Fruit fly (Drosophila melanogaster) whole organism, embryonic: ENCODE results near the gene scu.
A peak's percentile ranks its signal among the peaks of the same experiment; 100 is the strongest.

Experiments
- Bdp1 ChIP-seq: fragments of 200-800 bp; sonication (Bioruptor generic); optimal IDR thresholded peaks from 3 replicates; lab custom pipeline; 2016; ENCODE audit warnings: missing biosample characterization, missing genetic modification characterization
- C15 ChIP-seq: fragments of 200-800 bp; sonication (Bioruptor generic); IDR thresholded peaks from 3 replicates; pipeline ENCODE4 v1.3.6; 2022; ENCODE audit warnings: missing biosample characterization, missing genetic modification characterization
- CG13123 ChIP-seq: fragments of 200-800 bp; sonication (Bioruptor generic); optimal IDR thresholded peaks from 2 replicates; lab custom pipeline; 2016; ENCODE audit warnings: missing biosample characterization, missing genetic modification characterization
- CG15073 ChIP-seq: fragments of 200-800 bp; sonication (Bioruptor generic); optimal IDR thresholded peaks from 2 replicates; lab custom pipeline; 2016; ENCODE audit warnings: missing biosample characterization, missing genetic modification characterization
- CG1602 ChIP-seq: fragments of 200-800 bp; sonication (Bioruptor generic); optimal IDR thresholded peaks from 3 replicates; lab custom pipeline; 2016; ENCODE audit warnings: missing biosample characterization, missing genetic modification characterization
- CG1603 ChIP-seq: fragments of 200-800 bp; sonication (Bioruptor generic); optimal IDR thresholded peaks from 2 replicates; lab custom pipeline; 2019; ENCODE audit warnings: missing biosample characterization, mild to moderate bottlenecking, missing genetic modification characterization, moderate library complexity
- CG17802 ChIP-seq: fragments of 200-800 bp; sonication (Bioruptor generic); optimal IDR thresholded peaks from 2 replicates; lab custom pipeline; 2018; ENCODE audit warnings: missing biosample characterization, mild to moderate bottlenecking, missing genetic modification characterization, moderate library complexity
- CG1792 ChIP-seq: fragments of 200-800 bp; sonication (Bioruptor generic); optimal IDR thresholded peaks from 2 replicates; lab custom pipeline; 2016; ENCODE audit warnings: missing biosample characterization, missing genetic modification characterization
- CG18262 ChIP-seq: fragments of 200-800 bp; optimal IDR thresholded peaks from 3 replicates; lab custom pipeline; 2019; ENCODE audit warnings: missing biosample characterization, mild to moderate bottlenecking, missing genetic modification characterization, moderate library complexity
- CG18599 ChIP-seq: fragments of 200-800 bp; sonication (Bioruptor generic); optimal IDR thresholded peaks from 3 replicates; lab custom pipeline; 2017; ENCODE audit warnings: missing biosample characterization, missing genetic modification characterization, mild to moderate bottlenecking, moderate library complexity, missing genetic modification reagents
- CG3065 ChIP-seq: fragments of 200-800 bp; sonication (Bioruptor generic); optimal IDR thresholded peaks from 2 replicates; lab custom pipeline; 2016; ENCODE audit warnings: missing biosample characterization, missing genetic modification characterization
- CG31224 ChIP-seq: fragments of 200-800 bp; sonication (Bioruptor generic); IDR thresholded peaks from 2 replicates; pipeline ENCODE4 v1.3.6; 2022; ENCODE audit warnings: missing biosample characterization, missing genetic modification characterization
- CG34376 ChIP-seq: fragments of 200-800 bp; sonication (Bioruptor generic); optimal IDR thresholded peaks from 2 replicates; lab custom pipeline; 2018; ENCODE audit warnings: missing biosample characterization, mild to moderate bottlenecking, missing genetic modification characterization
- CG4707 ChIP-seq: fragments of 200-800 bp; sonication (Bioruptor generic); optimal IDR thresholded peaks from 2 replicates; lab custom pipeline; 2018; ENCODE audit warnings: missing biosample characterization, mild to moderate bottlenecking, missing genetic modification characterization, moderate library complexity
- CG4854 ChIP-seq: fragments of 200-800 bp; sonication (Bioruptor generic); optimal IDR thresholded peaks from 2 replicates; lab custom pipeline; 2016; ENCODE audit warnings: missing biosample characterization, missing genetic modification characterization, inconsistent platforms
- CG6765 ChIP-seq: fragments of 200-800 bp; sonication (Bioruptor generic); optimal IDR thresholded peaks from 3 replicates; lab custom pipeline; 2017; ENCODE audit warnings: missing biosample characterization, mild to moderate bottlenecking, missing genetic modification characterization
- CG7271 ChIP-seq: fragments of 200-800 bp; sonication (Bioruptor generic); optimal IDR thresholded peaks from 2 replicates; lab custom pipeline; 2018; ENCODE audit warnings: missing biosample characterization, mild to moderate bottlenecking, missing genetic modification characterization, moderate library complexity
- CG7786 ChIP-seq: fragments of 200-800 bp; sonication (Bioruptor generic); optimal IDR thresholded peaks from 2 replicates; lab custom pipeline; 2016; ENCODE audit warnings: missing biosample characterization, missing genetic modification characterization
- CG7928 ChIP-seq: fragments of 200-800 bp; sonication (Bioruptor generic); optimal IDR thresholded peaks from 2 replicates; lab custom pipeline; 2017; ENCODE audit warnings: missing biosample characterization, mild to moderate bottlenecking, missing genetic modification characterization
- CG7963 ChIP-seq: fragments of 200-800 bp; sonication (Bioruptor generic); IDR thresholded peaks from 3 replicates; pipeline ENCODE4 v1.3.6; 2022; ENCODE audit warnings: missing biosample characterization, missing genetic modification characterization; ENCODE audit not compliant: partially characterized antibody
- CG8359 ChIP-seq: fragments of 200-800 bp; sonication (Bioruptor generic); optimal IDR thresholded peaks from 2 replicates; lab custom pipeline; 2017; ENCODE audit warnings: missing biosample characterization, mild to moderate bottlenecking, missing genetic modification characterization, borderline replicate concordance
- CG8924 ChIP-seq: fragments of 200-800 bp; optimal IDR thresholded peaks from 3 replicates; lab custom pipeline; 2019; ENCODE audit warnings: missing biosample characterization, mild to moderate bottlenecking, missing genetic modification characterization, moderate library complexity
- CG9817 ChIP-seq: fragments of 200-800 bp; sonication (Bioruptor generic); optimal IDR thresholded peaks from 2 replicates; lab custom pipeline; 2018; ENCODE audit warnings: missing biosample characterization, mild to moderate bottlenecking, missing genetic modification characterization, moderate library complexity
- Dek ChIP-seq: fragments of 200-800 bp; sonication (Bioruptor generic); optimal IDR thresholded peaks from 3 replicates; lab custom pipeline; 2019; ENCODE audit warnings: missing biosample characterization, mild to moderate bottlenecking, missing genetic modification characterization, moderate library complexity
- Drgx ChIP-seq: fragments of 200-800 bp; sonication (Bioruptor generic); IDR thresholded peaks from 2 replicates; pipeline ENCODE4 v1.3.6; 2022; ENCODE audit warnings: missing biosample characterization, missing genetic modification characterization
- E2f2 ChIP-seq: fragments of 200-800 bp; sonication (Bioruptor generic); IDR thresholded peaks from 2 replicates; pipeline ENCODE4 v1.3.6; 2022; ENCODE audit warnings: missing biosample characterization, missing genetic modification characterization
- HLH4C ChIP-seq: fragments of 200-800 bp; sonication (Bioruptor generic); IDR thresholded peaks from 3 replicates; pipeline ENCODE4 v1.3.6; 2022; ENCODE audit warnings: missing biosample characterization, missing genetic modification characterization; ENCODE audit not compliant: partially characterized antibody
- HLHmδ ChIP-seq: fragments of 200-800 bp; sonication (Bioruptor generic); optimal IDR thresholded peaks from 2 replicates; lab custom pipeline; 2018; ENCODE audit warnings: missing biosample characterization, mild to moderate bottlenecking, missing genetic modification characterization, moderate library complexity
- HmgZ ChIP-seq: fragments of 200-800 bp; sonication (Bioruptor generic); optimal IDR thresholded peaks from 2 replicates; lab custom pipeline; 2018; ENCODE audit warnings: missing biosample characterization, mild to moderate bottlenecking, missing genetic modification characterization
- Hmx ChIP-seq: fragments of 200-800 bp; sonication (Bioruptor generic); optimal IDR thresholded peaks from 2 replicates; lab custom pipeline; 2016; ENCODE audit warnings: missing biosample characterization, missing genetic modification characterization
- Nf-YC ChIP-seq: fragments of 200-800 bp; optimal IDR thresholded peaks from 3 replicates; lab custom pipeline; 2019; ENCODE audit warnings: missing biosample characterization, mild to moderate bottlenecking, missing genetic modification characterization, moderate library complexity
- Poxn ChIP-seq: fragments of 200-800 bp; sonication (Bioruptor generic); IDR thresholded peaks from 2 replicates; pipeline ENCODE4 v1.3.6; 2022; ENCODE audit warnings: missing biosample characterization, missing genetic modification characterization
- Sox100B ChIP-seq: fragments of 200-800 bp; sonication (Bioruptor generic); optimal IDR thresholded peaks from 3 replicates; lab custom pipeline; 2018; ENCODE audit warnings: missing biosample characterization, mild to moderate bottlenecking, missing genetic modification characterization
- Stat92E ChIP-seq, 3 experiments: fragments of >200 bp in 2 of 3; fragments of 200-800 bp in 1 of 3; sonication (Bioruptor generic) in 1 of 3; optimal IDR thresholded peaks; 2 replicates each; lab custom pipeline; 2017 to 2019; ENCODE audit warnings: missing biosample characterization in 3 of 3, missing genetic modification characterization in 3 of 3, mild to moderate bottlenecking in 1 of 3, moderate library complexity in 1 of 3
- br ChIP-seq: fragments of >200 bp; optimal IDR thresholded peaks from 2 replicates; lab custom pipeline; 2017
- chn ChIP-seq: fragments of 200-800 bp; sonication (Bioruptor generic); optimal IDR thresholded peaks from 2 replicates; lab custom pipeline; 2016; ENCODE audit warnings: missing biosample characterization, missing genetic modification characterization
- crp ChIP-seq, 2 experiments: fragments of 200-800 bp; sonication (Bioruptor generic); optimal IDR thresholded peaks; 2 replicates in 1 of 2; 3 replicates in 1 of 2; lab custom pipeline; 2017; ENCODE audit warnings: missing biosample characterization in 2 of 2, missing genetic modification characterization in 2 of 2, mild to moderate bottlenecking in 1 of 2, moderate library complexity in 1 of 2
- en ChIP-seq: fragments of 200-800 bp; sonication (Bioruptor generic); optimal IDR thresholded peaks from 2 replicates; lab custom pipeline; 2016; ENCODE audit warnings: missing biosample characterization, missing genetic modification characterization
- fd3F ChIP-seq: fragments of 200-800 bp; sonication (Bioruptor generic); optimal IDR thresholded peaks from 2 replicates; lab custom pipeline; 2018; ENCODE audit warnings: missing biosample characterization, mild to moderate bottlenecking, missing genetic modification characterization, moderate library complexity
- fd64A ChIP-seq: fragments of 200-800 bp; sonication (Bioruptor generic); optimal IDR thresholded peaks from 3 replicates; lab custom pipeline; 2018; ENCODE audit warnings: missing biosample characterization, mild to moderate bottlenecking, missing genetic modification characterization
- gro ChIP-seq: fragments of 200-800 bp; sonication (Bioruptor generic); optimal IDR thresholded peaks from 2 replicates; lab custom pipeline; 2016; ENCODE audit warnings: missing biosample characterization, missing genetic modification characterization
- ind ChIP-seq: fragments of 200-800 bp; sonication (Bioruptor generic); optimal IDR thresholded peaks from 3 replicates; lab custom pipeline; 2016; ENCODE audit warnings: missing biosample characterization, missing genetic modification characterization
- jumu ChIP-seq: fragments of 200-800 bp; sonication (Bioruptor generic); optimal IDR thresholded peaks from 3 replicates; lab custom pipeline; 2016; ENCODE audit warnings: missing biosample characterization, missing genetic modification characterization
- luna ChIP-seq: fragments of 200-800 bp; sonication (Bioruptor generic); optimal IDR thresholded peaks from 2 replicates; lab custom pipeline; 2016; ENCODE audit warnings: missing biosample characterization, missing genetic modification characterization
- onecut ChIP-seq: fragments of 200-800 bp; sonication (Bioruptor generic); IDR thresholded peaks from 2 replicates; pipeline ENCODE4 v1.3.6; 2022; ENCODE audit warnings: missing biosample characterization, missing genetic modification characterization
- org-1 ChIP-seq: fragments of 200-800 bp; sonication (Bioruptor generic); optimal IDR thresholded peaks from 2 replicates; lab custom pipeline; 2017; ENCODE audit warnings: missing biosample characterization, missing genetic modification characterization
- otp ChIP-seq: fragments of 200-800 bp; sonication (Bioruptor generic); IDR thresholded peaks from 3 replicates; pipeline ENCODE4, ENCODE4 v1.3.6; 2022; ENCODE audit warnings: missing biosample characterization, missing genetic modification characterization
- slp2 ChIP-seq: fragments of 200-800 bp; sonication (Bioruptor generic); optimal IDR thresholded peaks from 2 replicates; lab custom pipeline; 2016; ENCODE audit warnings: missing biosample characterization, missing genetic modification characterization
- sob ChIP-seq: fragments of 200-800 bp; sonication (Bioruptor generic); IDR thresholded peaks from 2 replicates; pipeline ENCODE4 v1.3.6; 2022; ENCODE audit warnings: missing biosample characterization, missing genetic modification characterization
- tap ChIP-seq: fragments of 200-800 bp; optimal IDR thresholded peaks from 3 replicates; lab custom pipeline; 2019; ENCODE audit warnings: missing biosample characterization, mild to moderate bottlenecking, missing genetic modification characterization, moderate library complexity
- tna ChIP-seq: fragments of 200-800 bp; sonication (Bioruptor generic); IDR thresholded peaks from 2 replicates; pipeline ENCODE4 v1.3.6; 2022; ENCODE audit warnings: missing biosample characterization, missing genetic modification characterization; ENCODE audit not compliant: partially characterized antibody

scu gene

dm6 chrX:18140932-18141587 lies 50.0 kb downstream of the scu start (continued):
- no peak for TF ChIP-seq CG3065 (GFP tag; lab: Kevin White, UChicago)
- no peak for TF ChIP-seq CG15073 (GFP tag; lab: Kevin White, UChicago)
- TF ChIP-seq Dek: no peak
- no peak for TF ChIP-seq slp2 (GFP tag; lab: Kevin White, UChicago)
- no peak for TF ChIP-seq otp (GFP tag; lab: Robert Waterston, UW)
- TF ChIP-seq Stat92E (GFP tag; optimal IDR thresholded peaks at IDR 0.05; lab: Kevin White, UChicago): no peak
- TF ChIP-seq sob (GFP tag; lab: Robert Waterston, UW): no peak
- peak; percentile 35 for TF ChIP-seq CG1603
- peak; percentile 0 for TF ChIP-seq ind (GFP tag; lab: Kevin White, UChicago)
- no peak for TF ChIP-seq CG31224 (GFP tag; lab: Robert Waterston, UW)
- TF ChIP-seq CG34376 (GFP tag; lab: Kevin White, UChicago): no peak
- TF ChIP-seq CG7271 (tag; lab: Kevin White, UChicago): no peak
- TF ChIP-seq CG4707 (GFP tag; lab: Kevin White, UChicago): no peak
- TF ChIP-seq CG6765 (GFP tag; lab: Kevin White, UChicago): no peak
- TF ChIP-seq Poxn (GFP tag; lab: Robert Waterston, UW): no peak
- TF ChIP-seq Hmx (GFP tag; lab: Kevin White, UChicago): no peak
- TF ChIP-seq CG7928 (GFP tag; lab: Kevin White, UChicago): no peak
- no peak for TF ChIP-seq crp (GFP tag; optimal IDR thresholded peaks at IDR 0.05; lab: Kevin White, UChicago)
- TF ChIP-seq CG7786 (GFP tag; lab: Kevin White, UChicago): no peak
- TF ChIP-seq fd3F: no peak
- no peak for TF ChIP-seq CG8924 (tag; lab: Kevin White, UChicago)
- TF ChIP-seq Sox100B (GFP tag; lab: Kevin White, UChicago): peak; percentile 6
- no peak for TF ChIP-seq HLHmδ (GFP tag; lab: Kevin White, UChicago)
- TF ChIP-seq CG8359 (GFP tag; lab: Kevin White, UChicago): no peak
- no peak for TF ChIP-seq Bdp1
- TF ChIP-seq HLH4C (GFP tag; lab: Robert Waterston, UW): no peak
- TF ChIP-seq CG4854 (GFP tag; lab: Kevin White, UChicago): no peak
- no peak for TF ChIP-seq fd64A
- TF ChIP-seq CG18599 (GFP tag; lab: Kevin White, UChicago): peak; percentile 47
- no peak for TF ChIP-seq HmgZ (tag; lab: Kevin White, UChicago)
- TF ChIP-seq CG9817: peak; percentile 12
- no peak for TF ChIP-seq jumu (GFP tag; lab: Kevin White, UChicago)
- no peak for TF ChIP-seq org-1 (GFP tag; lab: Kevin White, UChicago)
- no peak for TF ChIP-seq E2f2 (GFP tag; lab: Robert Waterston, UW)
- no peak for TF ChIP-seq chn
- TF ChIP-seq CG7963: no peak
- TF ChIP-seq Drgx: no peak
- peak; percentile 21 for TF ChIP-seq CG1602 (GFP tag; lab: Kevin White, UChicago)
- TF ChIP-seq CG18262 (tag; lab: Kevin White, UChicago): peak; percentile 13
- no peak for TF ChIP-seq CG1792
- no peak for TF ChIP-seq luna (GFP tag; lab: Kevin White, UChicago)
- no peak for TF ChIP-seq gro (GFP tag; lab: Kevin White, UChicago)
- TF ChIP-seq br (lab: Kevin White, UChicago): no peak
- no peak for TF ChIP-seq Nf-YC (tag; lab: Kevin White, UChicago)
- no peak for TF ChIP-seq C15 (GFP tag; lab: Robert Waterston, UW)
- TF ChIP-seq tna (GFP tag; lab: Robert Waterston, UW): no peak
- no peak for TF ChIP-seq CG13123 (GFP tag; lab: Kevin White, UChicago)
- TF ChIP-seq onecut (GFP tag; lab: Robert Waterston, UW): no peak
- no peak for TF ChIP-seq CG17802
- TF ChIP-seq en: no peak
- no peak for TF ChIP-seq tap (tag; lab: Kevin White, UChicago)
